Worm (Caenorhabditis elegans) whole organism, L4/young adult: Measurements from ENCODE around the gene C08B6.14.

Experiments
- W03F9.2 ChIP-seq: fragments of 150-350 bp; optimal IDR thresholded peaks from 2 replicates; lab custom pipeline; 2014; ENCODE audit warnings: missing biosample characterization, missing genetic modification characterization
- him-1 ChIP-seq: sonication (generic microtip); optimal IDR thresholded peaks from 2 replicates; lab custom pipeline; 2016; ENCODE audit warnings: missing genotype, missing genetic modification reagents, missing genetic modification characterization, missing compliant biosample characterization

ce11 chrV:10145653-10146052, 43.8 kb upstream of the C08B6.14 start, which contains the start of gene C51E3.9:
- TF ChIP-seq W03F9.2 (tag; lab: Kevin White, UChicago) (no peak), him-1 (no peak)
